Fruit fly (Drosophila melanogaster) whole organism, pupa: Measurements from ENCODE around the gene dnc.

Experiments
- CG10348 ChIP-seq: fragments of 200-800 bp; sonication (Bioruptor generic); IDR thresholded peaks from 2 replicates; pipeline ENCODE4 v1.3.6; 2022; ENCODE audit warnings: missing biosample characterization, missing genetic modification characterization
- CG32121 ChIP-seq: fragments of 200-800 bp; sonication (Bioruptor generic); IDR thresholded peaks from 2 replicates; pipeline ENCODE4 v1.3.6; 2022; ENCODE audit warnings: missing biosample characterization, missing genetic modification characterization
- CG8301 ChIP-seq: fragments of 200-800 bp; sonication (Bioruptor generic); optimal IDR thresholded peaks from 2 replicates; lab custom pipeline; 2018; ENCODE audit warnings: missing biosample characterization, mild to moderate bottlenecking, missing genetic modification characterization
- Snoo ChIP-seq: fragments of 200-800 bp; sonication (Bioruptor generic); optimal IDR thresholded peaks from 3 replicates; lab custom pipeline; 2017; ENCODE audit warnings: missing biosample characterization, mild to moderate bottlenecking, missing genetic modification characterization, inconsistent platforms
- gl ChIP-seq: fragments of 200-800 bp; sonication (Bioruptor generic); optimal IDR thresholded peaks from 2 replicates; lab custom pipeline; 2018; ENCODE audit warnings: missing biosample characterization, mild to moderate bottlenecking, missing genetic modification characterization

DNA sequence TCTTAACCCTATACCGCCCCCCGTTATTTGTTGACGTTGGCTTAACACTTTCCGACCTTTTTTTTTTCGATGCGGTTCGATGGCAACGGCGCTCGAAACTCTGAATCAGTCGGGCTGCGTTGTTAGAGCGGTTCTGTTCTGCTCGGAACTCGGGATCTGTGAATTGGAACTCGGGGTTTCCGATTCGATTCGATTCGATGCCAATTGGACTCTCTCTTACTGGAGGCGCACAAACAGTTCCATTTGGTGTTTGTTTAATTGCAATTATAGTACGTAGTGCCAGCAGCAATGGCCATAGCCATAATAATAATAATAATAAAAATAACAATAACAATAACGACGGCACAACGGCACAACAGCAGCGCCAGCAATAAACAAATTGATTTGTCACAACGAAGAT, 11.4 kb downstream of the dnc start:
- no peak for TF ChIP-seq CG10348 (GFP tag; lab: Robert Waterston, UW)
- no peak for TF ChIP-seq Snoo (tag; lab: Kevin White, UChicago)
- TF ChIP-seq gl (tag; lab: Kevin White, UChicago) = no peak
- no peak for TF ChIP-seq CG32121 (GFP tag; lab: Robert Waterston, UW)
- TF ChIP-seq CG8301 (tag; lab: Kevin White, UChicago) = no peak
